Worm (Caenorhabditis elegans) whole organism, L2 larva: ENCODE results near the gene vit-4.

Experiments used
- C34F6.9 ChIP-seq: fragments of 150-350 bp; optimal IDR thresholded peaks from 2 replicates; lab custom pipeline; 2014; ENCODE audit warnings: missing biosample characterization, missing genetic modification characterization
- F13H6.1 ChIP-seq: sonication (generic microtip); optimal IDR thresholded peaks from 2 replicates; lab custom pipeline; 2016; ENCODE audit warnings: missing genetic modification characterization, missing compliant biosample characterization
- R02D3.7 ChIP-seq: fragments of 150-350 bp; optimal IDR thresholded peaks from 2 replicates; lab custom pipeline; 2014; ENCODE audit warnings: missing biosample characterization, missing genetic modification characterization
- aly-2 ChIP-seq: fragments of 150-350 bp; optimal IDR thresholded peaks from 2 replicates; lab custom pipeline; 2014; ENCODE audit warnings: missing biosample characterization, missing genetic modification characterization
- ama-1 ChIP-seq: fragments of 150-350 bp; optimal IDR thresholded peaks from 2 replicates; lab custom pipeline; 2018; ENCODE audit warnings: inconsistent platforms
- blmp-1 ChIP-seq: sonication (generic microtip); optimal IDR thresholded peaks from 2 replicates; lab custom pipeline; 2017; ENCODE audit warnings: missing genetic modification characterization, mild to moderate bottlenecking, missing compliant biosample characterization, antibody characterized with exemption, moderate library complexity; ENCODE audit not compliant: insufficient read depth
- ceh-16 ChIP-seq: fragments of 150-350 bp; optimal IDR thresholded peaks from 2 replicates; lab custom pipeline; 2014; ENCODE audit warnings: missing biosample characterization, missing genetic modification characterization
- dmd-4 ChIP-seq: sonication (generic microtip); optimal IDR thresholded peaks from 2 replicates; lab custom pipeline; 2017; ENCODE audit warnings: missing biosample characterization, missing genetic modification characterization
- egl-27 ChIP-seq: sonication (generic microtip); optimal IDR thresholded peaks from 3 replicates; lab custom pipeline; 2017; ENCODE audit warnings: missing biosample characterization, missing genetic modification reagents, missing genetic modification characterization
- elt-1 ChIP-seq: fragments of 150-350 bp; optimal IDR thresholded peaks from 2 replicates; lab custom pipeline; 2014; ENCODE audit warnings: missing biosample characterization, missing genetic modification characterization
- elt-3 ChIP-seq: sonication (generic microtip); optimal IDR thresholded peaks from 2 replicates; lab custom pipeline; 2017; ENCODE audit warnings: missing biosample characterization, missing genetic modification characterization
- fos-1 ChIP-seq: fragments of 150-350 bp; optimal IDR thresholded peaks from 2 replicates; lab custom pipeline; 2014; ENCODE audit warnings: missing biosample characterization, missing genetic modification characterization
- gmeb-1 ChIP-seq: fragments of 150-350 bp; optimal IDR thresholded peaks from 2 replicates; lab custom pipeline; 2014; ENCODE audit warnings: missing biosample characterization, missing genetic modification characterization
- lin-11 ChIP-seq: fragments of 150-350 bp; sonication (generic microtip); optimal IDR thresholded peaks from 2 replicates; lab custom pipeline; 2014; ENCODE audit warnings: missing biosample characterization, missing genetic modification characterization, inconsistent platforms, mixed read lengths
- lin-13 ChIP-seq: fragments of 150-350 bp; optimal IDR thresholded peaks from 2 replicates; lab custom pipeline; 2014; ENCODE audit warnings: missing biosample characterization, missing genetic modification reagents, missing genetic modification characterization
- lsy-2 ChIP-seq, 2 experiments: fragments of 150-350 bp in 1 of 2; sonication (generic microtip) in 1 of 2; optimal IDR thresholded peaks; 2 replicates each; lab custom pipeline; 2014 to 2017; ENCODE audit warnings: missing biosample characterization in 2 of 2, missing genetic modification characterization in 2 of 2
- mab-5 ChIP-seq: fragments of 150-350 bp; optimal IDR thresholded peaks from 2 replicates; lab custom pipeline; 2014; ENCODE audit warnings: missing biosample characterization, missing genetic modification characterization
- mbf-1 ChIP-seq: sonication (generic microtip); optimal IDR thresholded peaks from 2 replicates; lab custom pipeline; 2017; ENCODE audit warnings: missing biosample characterization, missing genetic modification characterization
- mdl-1 ChIP-seq, 2 experiments: fragments of 150-350 bp in 1 of 2; sonication (generic microtip) in 1 of 2; optimal IDR thresholded peaks; 2 replicates each; lab custom pipeline; 2017; ENCODE audit warnings: missing biosample characterization in 2 of 2, missing genetic modification characterization in 2 of 2
- nhr-10 ChIP-seq: sonication (generic microtip); optimal IDR thresholded peaks from 2 replicates; lab custom pipeline; 2017; ENCODE audit warnings: missing biosample characterization, missing genetic modification characterization
- nhr-12 ChIP-seq: fragments of 150-350 bp; optimal IDR thresholded peaks from 2 replicates; lab custom pipeline; 2014; ENCODE audit warnings: missing biosample characterization, missing genetic modification characterization
- nhr-129 ChIP-seq: fragments of 150-350 bp; optimal IDR thresholded peaks from 2 replicates; lab custom pipeline; 2014; ENCODE audit warnings: missing biosample characterization, missing genetic modification characterization
- nhr-21 ChIP-seq: fragments of 150-350 bp; optimal IDR thresholded peaks from 2 replicates; lab custom pipeline; 2014; ENCODE audit warnings: missing biosample characterization, missing genetic modification characterization
- nhr-23 ChIP-seq: fragments of 150-350 bp; optimal IDR thresholded peaks from 2 replicates; lab custom pipeline; 2014; ENCODE audit warnings: missing biosample characterization, missing genetic modification reagents, missing genetic modification characterization
- nhr-25 ChIP-seq: fragments of 150-350 bp; sonication (generic microtip); optimal IDR thresholded peaks from 3 replicates; lab custom pipeline; 2014; ENCODE audit warnings: missing biosample characterization, missing genetic modification characterization
- nhr-6 ChIP-seq: fragments of 150-350 bp; optimal IDR thresholded peaks from 2 replicates; lab custom pipeline; 2014; ENCODE audit warnings: missing biosample characterization, missing genetic modification characterization
- nhr-77 ChIP-seq: fragments of 150-350 bp; optimal IDR thresholded peaks from 2 replicates; lab custom pipeline; 2014; ENCODE audit warnings: missing biosample characterization, missing genetic modification characterization
- sem-4 ChIP-seq: fragments of 150-350 bp; optimal IDR thresholded peaks from 2 replicates; lab custom pipeline; 2014; ENCODE audit warnings: missing biosample characterization, missing genetic modification reagents, missing genetic modification characterization
- sma-3 ChIP-seq: sonication (generic microtip); optimal IDR thresholded peaks from 2 replicates; lab custom pipeline; 2016; ENCODE audit warnings: missing genetic modification reagents, missing genetic modification characterization, missing compliant biosample characterization
- sma-9 ChIP-seq, 2 experiments: fragments of 150-350 bp in 1 of 2; sonication (generic microtip) in 1 of 2; optimal IDR thresholded peaks; 2 replicates each; lab custom pipeline; 2014 to 2016; ENCODE audit warnings: missing genetic modification characterization in 2 of 2, mild to moderate bottlenecking in 1 of 2, missing biosample characterization in 1 of 2, missing compliant biosample characterization in 1 of 2, missing genetic modification reagents in 1 of 2, moderate library complexity in 1 of 2
- snpc-4 ChIP-seq: fragments of 150-350 bp; optimal IDR thresholded peaks from 2 replicates; lab custom pipeline; 2014; ENCODE audit warnings: missing biosample characterization, missing genetic modification characterization
- unc-39 ChIP-seq: fragments of 150-350 bp; optimal IDR thresholded peaks from 2 replicates; lab custom pipeline; 2014; ENCODE audit warnings: missing biosample characterization, missing genetic modification characterization
- unc-55 ChIP-seq: fragments of 150-350 bp; sonication (generic microtip); optimal IDR thresholded peaks from 3 replicates; lab custom pipeline; 2014; ENCODE audit warnings: missing biosample characterization, missing genetic modification reagents, missing genetic modification characterization
- unc-62 ChIP-seq: fragments of 150-350 bp; optimal IDR thresholded peaks from 2 replicates; lab custom pipeline; 2014; ENCODE audit warnings: missing biosample characterization, missing genetic modification reagents, missing genetic modification characterization
- zag-1 ChIP-seq: fragments of 150-350 bp; optimal IDR thresholded peaks from 2 replicates; lab custom pipeline; 2014; ENCODE audit warnings: missing biosample characterization, missing genetic modification characterization
- ztf-1 ChIP-seq: fragments of 200-800 bp; sonication (Bioruptor generic); conservative IDR thresholded peaks from 2 replicates; pipeline ENCODE4 v1.3.6; 2022; ENCODE audit warnings: missing genetic modification characterization, missing compliant biosample characterization
- ztf-11 ChIP-seq: sonication (generic microtip); optimal IDR thresholded peaks from 2 replicates; lab custom pipeline; 2017; ENCODE audit warnings: missing biosample characterization, missing genetic modification characterization
- ztf-4 ChIP-seq: fragments of 150-350 bp; optimal IDR thresholded peaks from 2 replicates; lab custom pipeline; 2014; ENCODE audit warnings: missing biosample characterization, missing genetic modification characterization

The vit-4 gene

ce11 chrX:3547828-3548227 is 15.9 kb downstream of the vit-4 start:
- TF ChIP-seq unc-62 (GFP tag; lab: Kevin White, UChicago), result no peak
- peak; percentile 39 for TF ChIP-seq fos-1 (tag; lab: Kevin White, UChicago)

ce11 chrX:3547097-3547496 is 16.7 kb downstream of the vit-4 start:
- TF ChIP-seq C34F6.9 (tag; lab: Kevin White, UChicago), result no peak
- TF ChIP-seq mbf-1, result no peak
- TF ChIP-seq ceh-16, result peak; percentile 8
- TF ChIP-seq ztf-1 (GFP tag; lab: Robert Waterston, UW), result no peak

- TF ChIP-seq ceh-16, result no peak
- no peak for TF ChIP-seq nhr-12 (tag; lab: Kevin White, UChicago)
- TF ChIP-seq snpc-4 (tag; lab: Kevin White, UChicago), result no peak
- no peak for TF ChIP-seq R02D3.7
- TF ChIP-seq mbf-1, result no peak
- TF ChIP-seq mdl-1 (tag; optimal IDR thresholded peaks at IDR 0.05; lab: Kevin White, UChicago), result no peak
- TF ChIP-seq nhr-23 (tag; lab: Kevin White, UChicago), result no peak
- TF ChIP-seq sma-9 (GFP tag; optimal IDR thresholded peaks at IDR 0.05; lab: Kevin White, UChicago), result no peak
- no peak for TF ChIP-seq sma-9 (tag; optimal IDR thresholded peaks at IDR 0.05; lab: Kevin White, UChicago)
- no peak for TF ChIP-seq nhr-6
- no peak for TF ChIP-seq nhr-25 (tag; lab: Kevin White, UChicago)
- no peak for TF ChIP-seq F13H6.1 (tag; lab: Kevin White, UChicago)
- no peak for TF ChIP-seq aly-2 (tag; lab: Kevin White, UChicago)
- no peak for TF ChIP-seq dmd-4 (tag; lab: Kevin White, UChicago)
- no peak for TF ChIP-seq sem-4 (tag; lab: Kevin White, UChicago)
- TF ChIP-seq ztf-4 (tag; lab: Kevin White, UChicago), result no peak
- TF ChIP-seq ama-1 (lab: Kevin White, UChicago), result no peak
- TF ChIP-seq egl-27, result no peak
- no peak for TF ChIP-seq fos-1 (tag; lab: Kevin White, UChicago)
- TF ChIP-seq, all 48 proteins: peak for 0
These were observed 21.5 kb downstream of the vit-4 start, which contains the start of gene rgs-7 for ce11 chrX:3542242-3542641. rgs-7 (plus strand) TSS chrX:3542542.

ce11 chrX:3540861-3541260 is 22.9 kb downstream of the vit-4 start:
- TF ChIP-seq unc-55 (peak; percentile 54), lin-13 (GFP tag; lab: Kevin White, UChicago) (no peak), dmd-4 (tag; lab: Kevin White, UChicago) (no peak), gmeb-1 (tag; lab: Kevin White, UChicago) (no peak), egl-27 (no peak), sem-4 (tag; lab: Kevin White, UChicago) (peak; percentile 44), sma-9 (GFP tag; optimal IDR thresholded peaks at IDR 0.05; lab: Kevin White, UChicago) (peak; percentile 11), sma-9 (tag; optimal IDR thresholded peaks at IDR 0.05; lab: Kevin White, UChicago) (no peak), elt-1 (tag; lab: Kevin White, UChicago) (no peak), snpc-4 (tag; lab: Kevin White, UChicago) (no peak), mdl-1 (tag; optimal IDR thresholded peaks at IDR 0.05; lab: Kevin White, UChicago) (no peak), R02D3.7 (no peak), ceh-16 (no peak), C34F6.9 (tag; lab: Kevin White, UChicago) (peak; percentile 60), elt-3 (tag; lab: Kevin White, UChicago) (no peak), sma-3 (GFP tag; lab: Kevin White, UChicago) (peak; percentile 10), blmp-1 (tag; lab: Kevin White, UChicago) (peak; percentile 21), zag-1 (no peak), unc-39 (tag; lab: Kevin White, UChicago) (no peak), ztf-1 (GFP tag; lab: Robert Waterston, UW) (no peak), nhr-77 (tag; lab: Kevin White, UChicago) (no peak), ztf-4 (tag; lab: Kevin White, UChicago) (no peak), lsy-2 (tag; optimal IDR thresholded peaks at IDR 0.05; lab: Kevin White, UChicago) (peak in 1 of 2 experiments; percentile 47), nhr-10 (tag; lab: Kevin White, UChicago) (no peak), ztf-11 (tag; lab: Kevin White, UChicago) (no peak), mab-5 (tag; lab: Kevin White, UChicago) (no peak), ama-1 (lab: Kevin White, UChicago) (peak; percentile 77), mbf-1 (no peak), nhr-21 (no peak), nhr-129 (tag; lab: Kevin White, UChicago) (peak; percentile 67), F13H6.1 (tag; lab: Kevin White, UChicago) (peak; percentile 63), lin-11 (peak; percentile 21), nhr-25 (tag; lab: Kevin White, UChicago) (peak; percentile 32)
